Worm (Caenorhabditis elegans) whole organism, L1 larva: Measurements from ENCODE around the gene klp-19.

Source experiments
- C16A3.4 ChIP-seq: fragments of 150-350 bp; optimal IDR thresholded peaks from 2 replicates; lab custom pipeline; 2014; ENCODE audit warnings: missing biosample characterization, missing genetic modification characterization
- ama-1 ChIP-seq: fragments of 150-350 bp; optimal IDR thresholded peaks from 2 replicates; lab custom pipeline; 2014
- ces-1 ChIP-seq: fragments of 150-350 bp; optimal IDR thresholded peaks from 2 replicates; lab custom pipeline; 2014; ENCODE audit warnings: missing biosample characterization, missing genetic modification reagents, missing genetic modification characterization
- fkh-10 ChIP-seq: sonication (generic microtip); optimal IDR thresholded peaks from 2 replicates; lab custom pipeline; 2017; ENCODE audit warnings: missing biosample characterization, missing genetic modification reagents, missing genetic modification characterization
- hpl-2 ChIP-seq: fragments of 150-350 bp; optimal IDR thresholded peaks from 2 replicates; lab custom pipeline; 2014; ENCODE audit warnings: missing biosample characterization, missing genetic modification reagents, missing genetic modification characterization
- lin-15B ChIP-seq: fragments of 150-350 bp; sonication (generic microtip); optimal IDR thresholded peaks from 3 replicates; lab custom pipeline; 2014; ENCODE audit warnings: missing biosample characterization, missing genetic modification characterization
- nhr-19 ChIP-seq: fragments of 200-800 bp; sonication (Bioruptor generic); conservative IDR thresholded peaks from 2 replicates; pipeline ENCODE4 v1.3.6; 2022; ENCODE audit warnings: missing genetic modification characterization, missing compliant biosample characterization
- nhr-77 ChIP-seq: fragments of 150-350 bp; optimal IDR thresholded peaks from 2 replicates; lab custom pipeline; 2014; ENCODE audit warnings: missing biosample characterization, missing genetic modification characterization
- rnt-1 ChIP-seq: sonication (generic microtip); optimal IDR thresholded peaks from 2 replicates; lab custom pipeline; 2016; ENCODE audit warnings: mild to moderate bottlenecking, missing genetic modification characterization, moderate library complexity, missing compliant biosample characterization
- skn-1 ChIP-seq: fragments of 150-350 bp; optimal IDR thresholded peaks from 2 replicates; lab custom pipeline; 2014; ENCODE audit warnings: missing biosample characterization, missing genetic modification characterization
- sox-4 ChIP-seq: sonication (generic microtip); optimal IDR thresholded peaks from 2 replicates; lab custom pipeline; 2016; ENCODE audit warnings: missing genetic modification characterization, missing compliant biosample characterization
- sptf-1 ChIP-seq: fragments of 150-350 bp; optimal IDR thresholded peaks from 2 replicates; lab custom pipeline; 2014; ENCODE audit warnings: missing biosample characterization, missing genetic modification characterization

- no peak for TF ChIP-seq sox-4 (tag; lab: Kevin White, UChicago)
- TF ChIP-seq ces-1 (GFP tag; lab: Kevin White, UChicago): no peak
- TF ChIP-seq nhr-77 (tag; lab: Kevin White, UChicago): no peak
- no peak for TF ChIP-seq fkh-10
- no peak for TF ChIP-seq ama-1 (lab: Kevin White, UChicago)
- no peak for TF ChIP-seq hpl-2
- TF ChIP-seq sptf-1: no peak
- TF ChIP-seq rnt-1 (tag; lab: Kevin White, UChicago): no peak
- no peak for TF ChIP-seq lin-15B
- TF ChIP-seq C16A3.4 (tag; lab: Kevin White, UChicago): no peak
- TF ChIP-seq nhr-19: no peak
- no peak for TF ChIP-seq skn-1
Observed at ce11 chrIII:13343562-13344139, 36.6 kb upstream of the klp-19 start.
